Worm (Caenorhabditis elegans): ENCODE results near the gene spp-24.

Gene spp-24

DNA sequence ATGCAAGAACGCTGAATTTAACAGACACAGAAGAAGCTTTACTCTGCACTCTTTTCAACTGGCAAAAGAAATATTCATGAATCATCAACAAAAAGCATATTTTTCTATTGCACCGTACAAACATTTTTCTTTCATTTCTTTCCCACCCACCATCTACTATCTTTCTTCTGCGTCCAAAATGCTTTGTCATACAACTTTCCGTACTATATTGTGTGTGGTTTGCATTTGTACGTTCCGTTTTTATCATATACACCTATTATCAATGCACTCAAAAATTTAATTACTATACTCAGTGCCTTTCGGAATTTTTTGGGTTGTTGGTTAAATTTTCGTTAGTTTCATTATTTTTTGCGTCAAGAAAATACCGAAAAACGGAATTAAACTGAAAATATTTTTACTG lies 28.3 kb upstream of the spp-24 start:
- TF ChIP-seq ama-1 (optimal IDR thresholded peaks at IDR 0.05) (no peak), unc-62 (GFP tag; optimal IDR thresholded peaks at IDR 0.05) (no peak), nhr-76 (tag; optimal IDR thresholded peaks at IDR 0.05) (no peak), nhr-67 (tag; optimal IDR thresholded peaks at IDR 0.05) (no peak), R02D3.7 (tag; optimal IDR thresholded peaks at IDR 0.05) (no peak), nhr-12 (tag; optimal IDR thresholded peaks at IDR 0.05) (no peak), elt-2 (tag; optimal IDR thresholded peaks at IDR 0.05) (peak; percentile 41), skn-1 (tag; optimal IDR thresholded peaks at IDR 0.05) (no peak), pqm-1 (tag; optimal IDR thresholded peaks at IDR 0.05) (peak; percentile 27)

DNA sequence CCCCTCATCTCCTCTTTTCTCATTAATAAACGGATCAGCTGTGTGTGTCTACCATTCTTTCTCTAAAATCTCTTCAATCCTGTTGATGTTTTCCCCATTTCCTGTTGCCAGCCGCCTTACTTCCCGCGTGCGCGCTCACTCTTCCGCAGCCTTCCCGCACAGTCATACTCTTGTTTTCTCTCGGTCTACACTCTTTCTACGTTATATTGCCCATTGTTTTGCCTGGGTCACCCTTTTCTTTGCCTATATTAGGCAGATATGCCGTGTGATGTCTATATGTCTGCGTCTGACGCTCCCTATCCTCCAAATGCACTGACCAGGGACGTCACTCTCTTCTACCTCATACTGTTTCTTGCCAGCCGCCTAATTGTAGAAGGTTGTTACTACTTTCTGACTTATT lies 27.0 kb upstream of the spp-24 start:
- peak; percentile 28 for TF ChIP-seq jun-1 (tag; optimal IDR thresholded peaks at IDR 0.05)
- peak; percentile 3 for TF ChIP-seq elt-2 (tag; optimal IDR thresholded peaks at IDR 0.05)
- TF ChIP-seq ceh-16 (tag; optimal IDR thresholded peaks at IDR 0.05): no peak
- TF ChIP-seq nhr-23 (tag; optimal IDR thresholded peaks at IDR 0.05): peak; percentile 76
- TF ChIP-seq nhr-43 (tag; optimal IDR thresholded peaks at IDR 0.05; ENCODE audit: poor library complexity, severe bottlenecking): peak; percentile 72
- TF ChIP-seq eor-1 (tag; optimal IDR thresholded peaks at IDR 0.05): no peak
- peak; percentile 3 for TF ChIP-seq lin-39 (tag; optimal IDR thresholded peaks at IDR 0.05)
- peak; percentile 27 for TF ChIP-seq pha-4 (tag; optimal IDR thresholded peaks at IDR 0.05)
- no peak for TF ChIP-seq daf-12 (tag; optimal IDR thresholded peaks at IDR 0.05)
- TF ChIP-seq nhr-76 (tag; optimal IDR thresholded peaks at IDR 0.05): no peak
- no peak for TF ChIP-seq lin-15B (tag; optimal IDR thresholded peaks at IDR 0.05)
- peak; percentile 56 for TF ChIP-seq hmg-11 (tag; optimal IDR thresholded peaks at IDR 0.05)
- TF ChIP-seq nfya-1 (tag; optimal IDR thresholded peaks at IDR 0.05; ENCODE audit: insufficient read depth): peak; percentile 10
- TF ChIP-seq tbx-2 (tag; optimal IDR thresholded peaks at IDR 0.05): no peak
- TF ChIP-seq ceh-9 (tag; optimal IDR thresholded peaks at IDR 0.05): no peak
- no peak for TF ChIP-seq fos-1 (tag; optimal IDR thresholded peaks at IDR 0.05)
- no peak for TF ChIP-seq R02D3.7 (tag; optimal IDR thresholded peaks at IDR 0.05)
- TF ChIP-seq ceh-82 (tag; optimal IDR thresholded peaks at IDR 0.05): no peak
- peak in 1 of 3 experiments; percentile 53 for TF ChIP-seq elt-3 (tag; optimal IDR thresholded peaks at IDR 0.05)
- TF ChIP-seq sea-2 (GFP tag; optimal IDR thresholded peaks at IDR 0.05): no peak
- no peak for TF ChIP-seq ceh-28 (tag; optimal IDR thresholded peaks at IDR 0.05)
- no peak for TF ChIP-seq ZK546.5 (tag; optimal IDR thresholded peaks at IDR 0.05)
- peak; percentile 90 for TF ChIP-seq nhr-25 (tag; optimal IDR thresholded peaks at IDR 0.05)
- TF ChIP-seq unc-62 (GFP tag; optimal IDR thresholded peaks at IDR 0.05): no peak

DNA sequence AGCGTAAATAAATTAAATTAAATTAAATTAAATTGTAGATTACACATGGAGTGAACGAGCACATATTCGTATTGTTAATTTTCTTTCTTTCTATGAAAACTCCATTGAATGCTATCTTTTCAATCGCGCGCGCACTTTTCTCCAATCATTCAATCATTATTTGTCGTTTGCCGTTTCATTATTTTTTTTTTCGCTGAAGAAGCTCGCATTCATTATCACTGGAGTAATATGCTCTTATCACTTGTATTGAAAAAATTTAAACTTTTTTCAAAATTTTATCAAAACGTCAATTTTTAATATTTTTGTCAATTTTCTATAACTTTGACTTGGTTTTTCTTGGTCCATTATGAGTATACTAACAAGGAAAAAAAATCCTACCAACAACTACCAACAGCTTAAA lies 26.1 kb upstream of the spp-24 start:
- TF ChIP-seq nhr-11 (tag; optimal IDR thresholded peaks at IDR 0.05): no peak
- no peak for TF ChIP-seq lsy-12 (tag; optimal IDR thresholded peaks at IDR 0.05)
- TF ChIP-seq elt-2 (tag; optimal IDR thresholded peaks at IDR 0.05): peak; percentile 45
- TF ChIP-seq nhr-12 (tag; optimal IDR thresholded peaks at IDR 0.05): no peak

DNA sequence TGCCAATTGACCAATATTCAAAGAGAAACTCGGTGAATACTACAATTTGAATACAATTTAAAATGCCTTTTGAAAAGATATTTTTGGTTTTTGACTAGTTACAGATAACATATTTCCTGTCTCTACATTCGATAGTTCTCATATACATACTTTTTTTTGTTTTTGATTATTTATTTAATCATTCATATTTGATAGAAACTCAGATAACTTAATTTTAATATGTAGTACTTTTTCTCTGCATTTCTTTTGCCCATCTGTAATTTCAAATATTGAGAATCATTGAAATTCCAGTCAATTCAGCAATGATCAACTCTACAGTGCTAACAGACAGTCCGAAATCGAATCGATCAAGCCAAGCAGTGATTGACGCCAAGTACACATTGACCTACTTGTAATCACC lies 21.7 kb upstream of the spp-24 start, which contains the start of gene C23H3.2:
TSS of gene C23H3.2 (plus strand) at position 301 of the 400 bp plus-strand sequence.
- TF ChIP-seq elt-2 (tag; optimal IDR thresholded peaks at IDR 0.05) (no peak), unc-62 (GFP tag; optimal IDR thresholded peaks at IDR 0.05) (no peak), fos-1 (tag; optimal IDR thresholded peaks at IDR 0.05) (no peak), sea-2 (GFP tag; optimal IDR thresholded peaks at IDR 0.05) (no peak), jun-1 (tag; optimal IDR thresholded peaks at IDR 0.05) (no peak), ceh-28 (tag; optimal IDR thresholded peaks at IDR 0.05) (no peak), lsy-12 (tag; optimal IDR thresholded peaks at IDR 0.05) (no peak), ztf-11 (tag; optimal IDR thresholded peaks at IDR 0.05) (no peak), nhr-23 (tag; optimal IDR thresholded peaks at IDR 0.05) (no peak), hmg-11 (tag; optimal IDR thresholded peaks at IDR 0.05) (no peak), skn-1 (tag; optimal IDR thresholded peaks at IDR 0.05) (no peak), elt-1 (tag; optimal IDR thresholded peaks at IDR 0.05) (no peak), mml-1 (tag; optimal IDR thresholded peaks at IDR 0.05) (no peak), R02D3.7 (tag; optimal IDR thresholded peaks at IDR 0.05) (no peak), ceh-9 (tag; optimal IDR thresholded peaks at IDR 0.05) (no peak), egl-5 (tag; optimal IDR thresholded peaks at IDR 0.05) (no peak), nhr-11 (tag; optimal IDR thresholded peaks at IDR 0.05) (no peak), pqm-1 (tag; optimal IDR thresholded peaks at IDR 0.05) (no peak), tbx-2 (tag; optimal IDR thresholded peaks at IDR 0.05) (no peak), snpc-4 (tag; optimal IDR thresholded peaks at IDR 0.05) (no peak)

Data from whole organism, L3 larva.